Worm (Caenorhabditis elegans) whole organism, L4/young adult: Measurements from ENCODE around the gene F35E8.7.

ENCODE experiments used
- W03F9.2 ChIP-seq: fragments of 150-350 bp; optimal IDR thresholded peaks from 2 replicates; lab custom pipeline; 2014; ENCODE audit warnings: missing biosample characterization, missing genetic modification characterization
- him-1 ChIP-seq: sonication (generic microtip); optimal IDR thresholded peaks from 2 replicates; lab custom pipeline; 2016; ENCODE audit warnings: missing genotype, missing genetic modification reagents, missing genetic modification characterization, missing compliant biosample characterization

ce11 chrV:15921102-15921501, 7.3 kb downstream of the F35E8.7 start, which contains the start of gene cdr-1:
- TF ChIP-seq him-1 (tag; lab: Kevin White, UChicago), result no peak
- TF ChIP-seq W03F9.2 (tag; lab: Kevin White, UChicago), result no peak
